Worm (Caenorhabditis elegans) whole organism, young adult: ENCODE results near the gene trx-2.
A peak's percentile ranks its signal among the peaks of the same experiment; 100 is the strongest.

Experiments
- B0019.2 ChIP-seq: fragments of 200-800 bp; sonication (Bioruptor generic); conservative IDR thresholded peaks from 2 replicates; pipeline ENCODE4 v1.3.6; 2022; ENCODE audit warnings: missing genetic modification reagents, missing genetic modification characterization, missing compliant biosample characterization
- B0035.1 ChIP-seq: sonication (generic microtip); optimal IDR thresholded peaks from 2 replicates; lab custom pipeline; 2016; ENCODE audit warnings: missing genetic modification characterization, mild to moderate bottlenecking, missing compliant biosample characterization, missing genotype, missing genetic modification reagents
- B0336.3 ChIP-seq: fragments of 200-800 bp; sonication (Bioruptor generic); IDR thresholded peaks from 2 replicates; pipeline ENCODE4 v1.3.6; 2022; ENCODE audit warnings: missing genetic modification characterization, missing compliant biosample characterization
- C06A6.2 ChIP-seq: fragments of 200-800 bp; sonication (Bioruptor generic); conservative IDR thresholded peaks from 2 replicates; pipeline ENCODE4 v1.3.6; 2022; ENCODE audit warnings: missing genetic modification characterization, missing compliant biosample characterization
- C17E4.6 ChIP-seq: fragments of 200-800 bp; sonication (Bioruptor generic); IDR thresholded peaks from 2 replicates; pipeline ENCODE4 v1.3.6; 2022; ENCODE audit warnings: missing genetic modification reagents, missing genetic modification characterization, missing compliant biosample characterization
- F22D6.2 ChIP-seq: sonication (generic microtip); optimal IDR thresholded peaks from 2 replicates; lab custom pipeline; 2016; ENCODE audit warnings: mild to moderate bottlenecking, missing genetic modification characterization, missing compliant biosample characterization
- F23B12.7 ChIP-seq: sonication (generic microtip); optimal IDR thresholded peaks from 2 replicates; lab custom pipeline; 2017; ENCODE audit warnings: missing genetic modification characterization, mild to moderate bottlenecking, missing compliant biosample characterization, antibody characterized with exemption, moderate library complexity; ENCODE audit not compliant: insufficient read depth
- F37B4.10 ChIP-seq: fragments of 200-800 bp; sonication (Bioruptor generic); IDR thresholded peaks from 2 replicates; pipeline ENCODE4 v1.3.6; 2022; ENCODE audit warnings: missing genetic modification characterization, missing compliant biosample characterization
- F39B2.1 ChIP-seq: fragments of 200-800 bp; sonication (Bioruptor generic); IDR thresholded peaks from 2 replicates; pipeline ENCODE4 v1.3.6; 2022; ENCODE audit warnings: missing genetic modification reagents, missing genetic modification characterization, missing compliant biosample characterization
- K12H6.12 ChIP-seq: fragments of 200-800 bp; sonication (Bioruptor generic); optimal IDR thresholded peaks from 2 replicates; lab custom pipeline; 2018; ENCODE audit warnings: mild to moderate bottlenecking, missing genetic modification characterization, missing compliant biosample characterization
- Y53G8AR.9 ChIP-seq: fragments of 200-800 bp; sonication (Bioruptor generic); conservative IDR thresholded peaks from 2 replicates; pipeline ENCODE4 v1.3.6; 2022; ENCODE audit warnings: missing genetic modification reagents, missing genetic modification characterization, missing compliant biosample characterization
- Y56A3A.18 ChIP-seq: fragments of 200-800 bp; sonication (Bioruptor generic); IDR thresholded peaks from 2 replicates; pipeline ENCODE4 v1.3.6; 2022; ENCODE audit warnings: missing genetic modification reagents, missing genetic modification characterization, missing compliant biosample characterization
- Y67H2A.10 ChIP-seq: fragments of 200-800 bp; sonication (Bioruptor generic); conservative IDR thresholded peaks from 2 replicates; pipeline ENCODE4 v1.3.6; 2022; ENCODE audit warnings: missing genetic modification reagents, missing genetic modification characterization, missing compliant biosample characterization
- akir-1 ChIP-seq: fragments of 200-800 bp; sonication (Bioruptor generic); optimal IDR thresholded peaks from 2 replicates; lab custom pipeline; 2018; ENCODE audit warnings: mild to moderate bottlenecking, missing genetic modification characterization, moderate library complexity, missing compliant biosample characterization
- ama-1 ChIP-seq, 3 experiments: fragments of 150-350 bp in 1 of 3; sonication (generic microtip) in 2 of 3; optimal IDR thresholded peaks; 2 replicates each; lab custom pipeline; 2014 to 2018; ENCODE audit warnings: missing biosample characterization in 2 of 3, missing genetic modification characterization in 2 of 3, missing genetic modification reagents in 2 of 3
- aptf-3 ChIP-seq: fragments of 200-800 bp; sonication (Bioruptor generic); IDR thresholded peaks from 2 replicates; pipeline ENCODE4 v1.3.6; 2022; ENCODE audit warnings: missing genetic modification characterization, missing compliant biosample characterization
- attf-3 ChIP-seq: fragments of 200-800 bp; sonication (Bioruptor generic); conservative IDR thresholded peaks from 2 replicates; pipeline ENCODE4 v1.3.6; 2022; ENCODE audit warnings: missing genetic modification reagents, missing genetic modification characterization, missing compliant biosample characterization
- attf-6 ChIP-seq: fragments of 200-800 bp; sonication (Bioruptor generic); IDR thresholded peaks from 2 replicates; pipeline ENCODE4 v1.3.6; 2022; ENCODE audit warnings: missing genetic modification reagents, missing genetic modification characterization, missing compliant biosample characterization
- bed-2 ChIP-seq: fragments of 200-800 bp; sonication (Bioruptor generic); IDR thresholded peaks from 2 replicates; pipeline ENCODE4 v1.3.6; 2022; ENCODE audit warnings: missing genetic modification reagents, missing genetic modification characterization, missing compliant biosample characterization
- ccch-3 ChIP-seq: fragments of 200-800 bp; sonication (Bioruptor generic); optimal IDR thresholded peaks from 2 replicates; lab custom pipeline; 2018; ENCODE audit warnings: mild to moderate bottlenecking, missing genetic modification characterization, missing compliant biosample characterization
- cebp-1 ChIP-seq, 2 experiments: fragments of 200-800 bp in 1 of 2; sonication (Bioruptor generic) in 1 of 2; sonication (generic microtip) in 1 of 2; IDR thresholded peaks in 1 of 2; optimal IDR thresholded peaks in 1 of 2; 2 replicates each; pipeline versions ENCODE4 v1.3.6 to Lab custom; 2017 to 2022; ENCODE audit warnings: missing compliant biosample characterization in 2 of 2, missing genetic modification characterization in 2 of 2, mild to moderate bottlenecking in 1 of 2, missing genetic modification reagents in 1 of 2, moderate library complexity in 1 of 2
- cebp-2 ChIP-seq: fragments of 200-800 bp; sonication (Bioruptor generic); IDR thresholded peaks from 2 replicates; pipeline ENCODE4 v1.3.6; 2022; ENCODE audit warnings: missing genetic modification characterization, missing compliant biosample characterization
- ceh-27 ChIP-seq: fragments of 200-800 bp; sonication (Bioruptor generic); optimal IDR thresholded peaks from 2 replicates; lab custom pipeline; 2018; ENCODE audit warnings: mild to moderate bottlenecking, missing genetic modification characterization, moderate library complexity, missing compliant biosample characterization
- ceh-40 ChIP-seq: fragments of 200-800 bp; sonication (Bioruptor generic); IDR thresholded peaks from 2 replicates; pipeline ENCODE4 v1.3.6; 2022; ENCODE audit warnings: missing genetic modification characterization, missing compliant biosample characterization
- ceh-91 ChIP-seq: fragments of 200-800 bp; sonication (Bioruptor generic); IDR thresholded peaks from 2 replicates; pipeline ENCODE4 v1.3.6; 2022; ENCODE audit warnings: missing genetic modification reagents, missing genetic modification characterization, missing compliant biosample characterization
- egl-44 ChIP-seq: fragments of 200-800 bp; sonication (Bioruptor generic); IDR thresholded peaks from 2 replicates; pipeline ENCODE4 v1.3.6; 2022; ENCODE audit warnings: missing genetic modification reagents, missing genetic modification characterization, missing compliant biosample characterization
- egrh-3 ChIP-seq: fragments of 200-800 bp; sonication (Bioruptor generic); IDR thresholded peaks from 2 replicates; pipeline ENCODE4 v1.3.6; 2022; ENCODE audit warnings: missing genetic modification reagents, missing genetic modification characterization, missing compliant biosample characterization
- ekl-4 ChIP-seq: fragments of 200-800 bp; sonication (Bioruptor generic); IDR thresholded peaks from 2 replicates; pipeline ENCODE4 v1.3.6; 2022; ENCODE audit warnings: missing genetic modification reagents, missing genetic modification characterization, missing compliant biosample characterization
- gei-17 ChIP-seq: fragments of 200-800 bp; sonication (Bioruptor generic); optimal IDR thresholded peaks from 2 replicates; lab custom pipeline; 2018; ENCODE audit warnings: mild to moderate bottlenecking, missing genetic modification characterization, missing compliant biosample characterization
- hmg-1.2 ChIP-seq: fragments of 200-800 bp; sonication (Bioruptor generic); IDR thresholded peaks from 2 replicates; pipeline ENCODE4 v1.3.6; 2022; ENCODE audit warnings: missing genetic modification reagents, missing genetic modification characterization, missing compliant biosample characterization
- hrde-1 ChIP-seq: sonication (generic microtip); optimal IDR thresholded peaks from 2 replicates; lab custom pipeline; 2016; ENCODE audit warnings: missing genetic modification characterization, mild to moderate bottlenecking, missing compliant biosample characterization, moderate library complexity, missing genotype, missing genetic modification reagents, borderline replicate concordance
- let-526 ChIP-seq: fragments of 200-800 bp; sonication (Bioruptor generic); IDR thresholded peaks from 2 replicates; pipeline ENCODE4 v1.3.6; 2022; ENCODE audit warnings: missing genetic modification reagents, missing genetic modification characterization, missing compliant biosample characterization
- lin-26 ChIP-seq: fragments of 200-800 bp; sonication (Bioruptor generic); IDR thresholded peaks from 2 replicates; pipeline ENCODE4 v1.3.6; 2022; ENCODE audit warnings: missing genetic modification reagents, missing genetic modification characterization, missing compliant biosample characterization
- lin-40 ChIP-seq: sonication (generic microtip); optimal IDR thresholded peaks from 2 replicates; lab custom pipeline; 2016; ENCODE audit warnings: missing genetic modification characterization, mild to moderate bottlenecking, missing compliant biosample characterization, missing genotype, missing genetic modification reagents
- lsl-1 ChIP-seq: fragments of 200-800 bp; sonication (Bioruptor generic); optimal IDR thresholded peaks from 2 replicates; lab custom pipeline; 2018; ENCODE audit warnings: mild to moderate bottlenecking, missing genetic modification characterization, moderate library complexity, missing compliant biosample characterization
- madf-10 ChIP-seq: sonication (generic microtip); optimal IDR thresholded peaks from 2 replicates; lab custom pipeline; 2016; ENCODE audit warnings: mild to moderate bottlenecking, missing genetic modification characterization, missing compliant biosample characterization
- mes-4 ChIP-seq: sonication (generic microtip); optimal IDR thresholded peaks from 2 replicates; lab custom pipeline; 2016; ENCODE audit warnings: missing genotype, missing genetic modification characterization, missing compliant biosample characterization
- nhr-80 ChIP-seq: sonication (generic microtip); optimal IDR thresholded peaks from 2 replicates; lab custom pipeline; 2016; ENCODE audit warnings: missing genetic modification characterization, missing compliant biosample characterization
- rpc-1 ChIP-seq, 2 experiments: fragments of 150-350 bp in 1 of 2; sonication (generic microtip) in 1 of 2; optimal IDR thresholded peaks; 2 replicates each; lab custom pipeline; 2014 to 2018; ENCODE audit warnings: missing biosample characterization in 1 of 2, missing genetic modification characterization in 1 of 2, missing genetic modification reagents in 1 of 2, missing genotype in 1 of 2
- sdz-38 ChIP-seq: sonication (generic microtip); optimal IDR thresholded peaks from 2 replicates; lab custom pipeline; 2016; ENCODE audit warnings: missing genotype, missing genetic modification characterization, missing compliant biosample characterization
- snpc-3.4 ChIP-seq: sonication (generic microtip); optimal IDR thresholded peaks from 2 replicates; lab custom pipeline; 2017; ENCODE audit warnings: missing genetic modification characterization, mild to moderate bottlenecking, missing compliant biosample characterization, antibody characterized with exemption, moderate library complexity, missing genotype, missing genetic modification reagents
- tbx-9 ChIP-seq: sonication (generic microtip); optimal IDR thresholded peaks from 2 replicates; lab custom pipeline; 2016; ENCODE audit warnings: borderline replicate concordance, missing genetic modification characterization, inconsistent platforms, missing compliant biosample characterization
- unc-130 ChIP-seq: sonication (generic microtip); optimal IDR thresholded peaks from 2 replicates; lab custom pipeline; 2016; ENCODE audit warnings: missing genetic modification reagents, missing genetic modification characterization, missing compliant biosample characterization
- ztf-18 ChIP-seq: sonication (generic microtip); optimal IDR thresholded peaks from 2 replicates; lab custom pipeline; 2016; ENCODE audit warnings: missing genotype, mild to moderate bottlenecking, missing genetic modification characterization, missing compliant biosample characterization
- ztf-3 ChIP-seq: fragments of 200-800 bp; sonication (Bioruptor generic); optimal IDR thresholded peaks from 2 replicates; lab custom pipeline; 2018; ENCODE audit warnings: mild to moderate bottlenecking, missing genetic modification characterization, missing compliant biosample characterization

Gene trx-2

DNA sequence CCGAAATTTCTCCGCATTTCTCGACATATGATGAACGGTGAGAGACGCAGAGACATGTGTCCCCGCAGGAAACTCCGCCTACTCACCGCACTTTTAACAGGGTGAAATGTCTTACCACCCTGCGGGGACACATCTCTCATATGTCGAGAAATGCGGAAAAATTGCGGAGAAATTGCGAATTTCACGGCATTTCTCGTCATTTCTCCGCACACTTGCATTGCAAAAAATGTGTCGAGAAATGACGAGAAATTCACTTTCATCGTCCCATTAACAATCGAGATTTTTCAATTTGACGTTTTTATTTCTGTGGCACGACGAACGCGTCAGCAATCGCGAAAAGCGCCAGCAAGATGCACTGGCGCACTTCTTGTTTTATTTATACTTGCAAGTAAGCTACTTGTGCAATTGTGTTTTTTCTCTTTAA is 27.4 kb downstream of the trx-2 start, which contains the start of gene K07C5.13 (continued):
- TF ChIP-seq lsl-1 (GFP tag; lab: Kevin White, UChicago) (peak; percentile 51), F39B2.1 (GFP tag; lab: Robert Waterston, UW) (peak; percentile 100), K12H6.12 (tag; lab: Kevin White, UChicago) (peak; percentile 23), C06A6.2 (GFP tag; lab: Robert Waterston, UW) (peak; percentile 93), B0019.2 (GFP tag; lab: Robert Waterston, UW) (peak; percentile 70), bed-2 (peak; percentile 80; the same call in 1 of the 2 replicates), Y56A3A.18 (GFP tag; lab: Robert Waterston, UW) (peak; percentile 89; the same call in 1 of the 2 replicates), hmg-1.2 (peak; percentile 83), ceh-27 (GFP tag; lab: Kevin White, UChicago) (peak; percentile 42), egrh-3 (peak; percentile 43), F37B4.10 (GFP tag; lab: Robert Waterston, UW) (peak; percentile 99), F22D6.2 (tag; lab: Kevin White, UChicago) (peak; percentile 48), attf-6 (GFP tag; lab: Robert Waterston, UW) (peak; percentile 70), B0035.1 (tag; lab: Kevin White, UChicago) (peak; percentile 67), egl-44 (GFP tag; lab: Robert Waterston, UW) (peak; percentile 89; the same call in 1 of the 2 replicates), aptf-3 (GFP tag; lab: Robert Waterston, UW) (peak; percentile 81; the same call in 1 of the 2 replicates), nhr-80 (tag; lab: Kevin White, UChicago) (peak; percentile 55)

DNA sequence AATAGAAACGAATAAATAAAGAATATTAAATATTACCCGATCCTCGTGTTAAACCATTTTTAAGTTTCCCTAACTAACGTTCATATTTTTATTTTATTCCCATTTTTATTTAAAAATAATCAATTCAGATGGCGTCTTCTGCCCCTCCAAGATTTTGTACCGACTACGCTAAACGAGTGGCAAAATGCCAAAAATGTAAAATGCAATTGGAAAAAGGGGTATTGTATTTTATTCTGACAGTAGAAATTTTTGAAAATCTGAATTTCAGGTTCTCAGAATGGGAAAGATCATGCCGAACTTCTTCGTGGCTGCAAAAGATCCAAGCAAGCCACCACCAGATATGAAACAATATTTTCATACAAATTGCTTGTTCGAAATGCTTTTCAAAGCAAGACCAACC is 28.4 kb downstream of the trx-2 start, which contains the start of gene K07C5.3:
TSS of gene K07C5.3 (plus strand) at position 129 of the 400 bp plus-strand sequence.
- no peak for TF ChIP-seq attf-3
- no peak for TF ChIP-seq Y67H2A.10 (GFP tag; lab: Robert Waterston, UW)
- no peak for TF ChIP-seq hrde-1 (tag; lab: Kevin White, UChicago)
- no peak for TF ChIP-seq cebp-2
- no peak; the same call in 1 of the 2 replicates for TF ChIP-seq Y53G8AR.9 (GFP tag; lab: Robert Waterston, UW)
- TF ChIP-seq madf-10 (tag; lab: Kevin White, UChicago), result no peak
- TF ChIP-seq tbx-9, result no peak
- TF ChIP-seq snpc-3.4, result no peak
- TF ChIP-seq let-526 (GFP tag; lab: Robert Waterston, UW), result no peak
- no peak for TF ChIP-seq F37B4.10 (GFP tag; lab: Robert Waterston, UW)
- TF ChIP-seq B0336.3 (GFP tag; lab: Robert Waterston, UW), result 0 out of 2 replicates have a peak, but pooled peaks have one; percentile 11
- TF ChIP-seq ama-1 (optimal IDR thresholded peaks at IDR 0.05; lab: Kevin White, UChicago), result no peak
- TF ChIP-seq ama-1 (GFP tag; optimal IDR thresholded peaks at IDR 0.05; lab: Kevin White, UChicago), result no peak
- TF ChIP-seq sdz-38 (tag; lab: Kevin White, UChicago), result no peak
- no peak for TF ChIP-seq unc-130 (GFP tag; lab: Kevin White, UChicago)
- TF ChIP-seq rpc-1 (optimal IDR thresholded peaks at IDR 0.05; lab: Kevin White, UChicago), result no peak
- no peak for TF ChIP-seq rpc-1 (tag; optimal IDR thresholded peaks at IDR 0.05; lab: Kevin White, UChicago)
- TF ChIP-seq ceh-40, result no peak
- TF ChIP-seq ceh-91, result no peak
- no peak for TF ChIP-seq mes-4 (tag; lab: Kevin White, UChicago)
- TF ChIP-seq ekl-4 (GFP tag; lab: Robert Waterston, UW), result 0 out of 2 replicates have a peak, but pooled peaks have one; percentile 59
- TF ChIP-seq ztf-18, result no peak
- TF ChIP-seq ztf-3 (GFP tag; lab: Kevin White, UChicago), result no peak
- TF ChIP-seq lin-40, result no peak
- TF ChIP-seq F23B12.7, result no peak
- no peak; the same call in 1 of the 2 replicates for TF ChIP-seq lin-26
- no peak for TF ChIP-seq ccch-3 (GFP tag; lab: Kevin White, UChicago)
- TF ChIP-seq cebp-1 (GFP tag; IDR thresholded peaks at IDR 0.05; lab: Robert Waterston, UW), result no peak
- TF ChIP-seq cebp-1 (tag; optimal IDR thresholded peaks at IDR 0.05; lab: Kevin White, UChicago), result peak; percentile 9
- TF ChIP-seq ceh-27 (GFP tag; lab: Kevin White, UChicago), result no peak
- TF ChIP-seq egrh-3, result no peak
- TF ChIP-seq B0035.1 (tag; lab: Kevin White, UChicago), result no peak
- no peak for TF ChIP-seq akir-1 (GFP tag; lab: Kevin White, UChicago)
- no peak for TF ChIP-seq gei-17 (GFP tag; lab: Kevin White, UChicago)
- TF ChIP-seq C17E4.6, result no peak
